Worm (Caenorhabditis elegans): Measurements from ENCODE around the gene imp-3.

The imp-3 gene

ce11 chrIV:7817852-7818251 lies 28.4 kb upstream of the imp-3 start, which contains the start of gene ric-3 (continued):
- no peak for TF ChIP-seq nfya-1 (tag; optimal IDR thresholded peaks at IDR 0.05; ENCODE audit: borderline replicate concordance, insufficient read depth)
- TF ChIP-seq ceh-100 (GFP tag; IDR thresholded peaks at IDR 0.05), result no peak
- TF ChIP-seq ceh-27 (GFP tag; optimal IDR thresholded peaks at IDR 0.05), result peak; percentile 25
- no peak for TF ChIP-seq F57A8.1 (GFP tag; optimal IDR thresholded peaks at IDR 0.05)
- no peak for TF ChIP-seq rpc-1 (optimal IDR thresholded peaks at IDR 0.05)
- TF ChIP-seq rpc-1 (tag; optimal IDR thresholded peaks at IDR 0.05), result no peak
- TF ChIP-seq egl-44 (GFP tag; IDR thresholded peaks at IDR 0.05), result no peak
- no peak for TF ChIP-seq ztf-22 (GFP tag; optimal IDR thresholded peaks at IDR 0.05)
- TF ChIP-seq mxl-1 (tag; optimal IDR thresholded peaks at IDR 0.05), result no peak
- no peak for TF ChIP-seq mes-4 (tag; optimal IDR thresholded peaks at IDR 0.05)
- TF ChIP-seq zim-3 (tag; optimal IDR thresholded peaks at IDR 0.05), result no peak
- no peak for TF ChIP-seq unc-130 (GFP tag; optimal IDR thresholded peaks at IDR 0.05)
- TF ChIP-seq tbp1 (GFP tag; optimal IDR thresholded peaks at IDR 0.05), result no peak
- TF ChIP-seq snpc-1.3 (tag; optimal IDR thresholded peaks at IDR 0.05; ENCODE audit: insufficient read depth), result no peak
- TF ChIP-seq die-1 (tag; optimal IDR thresholded peaks at IDR 0.05), result no peak
- TF ChIP-seq K11D2.4 (GFP tag; IDR thresholded peaks at IDR 0.05), result no peak
- TF ChIP-seq let-526 (GFP tag; IDR thresholded peaks at IDR 0.05), result no peak
- TF ChIP-seq hrde-1 (tag; optimal IDR thresholded peaks at IDR 0.05; ENCODE audit: borderline replicate concordance), result no peak

ce11 chrIV:7816402-7817102 lies 27.1 kb upstream of the imp-3 start:
- peak; percentile 40; the same call in 1 of the 2 replicates for TF ChIP-seq hmg-20 (GFP tag; IDR thresholded peaks at IDR 0.05)
- 0 out of 2 replicates have a peak, but pooled peaks have one; percentile 2 for TF ChIP-seq madf-3 (GFP tag; IDR thresholded peaks at IDR 0.05)
- TF ChIP-seq bed-1 (GFP tag; IDR thresholded peaks at IDR 0.05), result no peak
- TF ChIP-seq Y67H2A.10 (GFP tag; conservative IDR thresholded peaks at IDR 0.05), result no peak
- TF ChIP-seq attf-3 (GFP tag; conservative IDR thresholded peaks at IDR 0.05), result no peak
- no peak for TF ChIP-seq sptf-2 (GFP tag; optimal IDR thresholded peaks at IDR 0.05)
- no peak for TF ChIP-seq gei-17 (GFP tag; optimal IDR thresholded peaks at IDR 0.05)
- no peak for TF ChIP-seq F57A8.1 (GFP tag; optimal IDR thresholded peaks at IDR 0.05)
- no peak for TF ChIP-seq Y56A3A.18 (GFP tag; IDR thresholded peaks at IDR 0.05)
- no peak for TF ChIP-seq snpc-1.1 (tag; optimal IDR thresholded peaks at IDR 0.05; ENCODE audit: insufficient read depth)
- TF ChIP-seq lin-35 (GFP tag; optimal IDR thresholded peaks at IDR 0.05), result peak in 1 of 3 experiments; percentile 13
- no peak for TF ChIP-seq T07F8.4 (tag; optimal IDR thresholded peaks at IDR 0.05)
- TF ChIP-seq lin-40 (tag; optimal IDR thresholded peaks at IDR 0.05), result no peak
- no peak for TF ChIP-seq ceh-27 (GFP tag; optimal IDR thresholded peaks at IDR 0.05)
- TF ChIP-seq D2030.7 (GFP tag; IDR thresholded peaks at IDR 0.05), result no peak
- no peak for TF ChIP-seq hmg-1.2 (GFP tag; IDR thresholded peaks at IDR 0.05)
- TF ChIP-seq madf-10 (tag; optimal IDR thresholded peaks at IDR 0.05), result no peak
- no peak for TF ChIP-seq rec-8 (tag; optimal IDR thresholded peaks at IDR 0.05)
- no peak for TF ChIP-seq lir-1 (GFP tag; conservative IDR thresholded peaks at IDR 0.05)
- TF ChIP-seq rcor-1 (GFP tag; IDR thresholded peaks at IDR 0.05), result no peak
- no peak for TF ChIP-seq akir-1 (GFP tag; optimal IDR thresholded peaks at IDR 0.05)
- TF ChIP-seq hlh-26 (GFP tag; conservative IDR thresholded peaks at IDR 0.05), result no peak
- TF ChIP-seq F23B12.7 (tag; optimal IDR thresholded peaks at IDR 0.05; ENCODE audit: insufficient read depth), result no peak
- no peak for TF ChIP-seq F10E7.11 (tag; optimal IDR thresholded peaks at IDR 0.05)
- TF ChIP-seq ets-4 (GFP tag; optimal IDR thresholded peaks at IDR 0.05), result no peak
- TF ChIP-seq ceh-58 (GFP tag; IDR thresholded peaks at IDR 0.05), result no peak
- TF ChIP-seq somi-1 (GFP tag; optimal IDR thresholded peaks at IDR 0.05), result no peak
- TF ChIP-seq Y53G8AR.9 (GFP tag; conservative IDR thresholded peaks at IDR 0.05), result no peak
- no peak for TF ChIP-seq ztf-18 (tag; optimal IDR thresholded peaks at IDR 0.05)
- TF ChIP-seq sdz-38 (tag; optimal IDR thresholded peaks at IDR 0.05), result no peak
